Fruit fly (Drosophila melanogaster) whole organism: ENCODE results near the gene H.

Source experiments
- CG8478 ChIP-seq: fragments of >200 bp; optimal IDR thresholded peaks from 2 replicates; lab custom pipeline; 2018; ENCODE audit warnings: inconsistent platforms
- psq ChIP-seq: fragments of >200 bp; optimal IDR thresholded peaks from 2 replicates; lab custom pipeline; 2017
- usp ChIP-seq: fragments of >200 bp; optimal IDR thresholded peaks from 2 replicates; lab custom pipeline; 2017; ENCODE audit warnings: missing biosample characterization, missing genetic modification characterization, mixed read lengths

- no peak for TF ChIP-seq usp (GFP tag; lab: Kevin White, UChicago)
- TF ChIP-seq CG8478 (lab: Kevin White, UChicago) = no peak
- TF ChIP-seq psq (lab: Kevin White, UChicago) = no peak
Observed at dm6 chr3R:20597407-20598325, 24.1 kb upstream of the H start.
